Fruit fly (Drosophila melanogaster) whole organism, wandering third instar larva: Measurements from ENCODE around the gene peb.

Experiments used
- CG32264 ChIP-seq: fragments of 200-800 bp; sonication (Bioruptor generic); optimal IDR thresholded peaks from 2 replicates; lab custom pipeline; 2016; ENCODE audit warnings: missing biosample characterization, missing genetic modification characterization
- CG9705 ChIP-seq: fragments of 200-800 bp; sonication (Bioruptor generic); optimal IDR thresholded peaks from 2 replicates; lab custom pipeline; 2018; ENCODE audit warnings: missing biosample characterization, mild to moderate bottlenecking, missing genetic modification characterization
- CrebA ChIP-seq: fragments of 200-800 bp; sonication (Bioruptor generic); optimal IDR thresholded peaks from 2 replicates; lab custom pipeline; 2016; ENCODE audit warnings: missing biosample characterization, mild to moderate bottlenecking, missing genetic modification characterization, borderline replicate concordance
- Dif ChIP-seq: fragments of 200-275, 200-300 bp; sonication (Bioruptor generic); optimal IDR thresholded peaks from 2 replicates; lab custom pipeline; 2018; ENCODE audit warnings: missing biosample characterization, missing genetic modification characterization; ENCODE audit not compliant: partially characterized antibody
- GATAd ChIP-seq: sonication (Bioruptor generic); optimal IDR thresholded peaks from 2 replicates; lab custom pipeline; 2016; ENCODE audit warnings: missing biosample characterization, missing genetic modification characterization
- Hnf4 ChIP-seq: fragments of 200-800 bp; sonication (Bioruptor generic); optimal IDR thresholded peaks from 2 replicates; lab custom pipeline; 2016; ENCODE audit warnings: missing biosample characterization, mild to moderate bottlenecking, missing genetic modification characterization
- Hr78 ChIP-seq: fragments of >200 bp; optimal IDR thresholded peaks from 2 replicates; lab custom pipeline; 2017; ENCODE audit warnings: missing biosample characterization, missing genetic modification characterization
- Hr83 ChIP-seq: fragments of 200-300 bp; sonication (Bioruptor generic); optimal IDR thresholded peaks from 2 replicates; lab custom pipeline; 2016; ENCODE audit warnings: missing biosample characterization, mild to moderate bottlenecking, missing genetic modification characterization, moderate library complexity; ENCODE audit not compliant: poor library complexity, severe bottlenecking
- Mio ChIP-seq: sonication (Bioruptor generic); optimal IDR thresholded peaks from 2 replicates; lab custom pipeline; 2016; ENCODE audit warnings: missing biosample characterization, missing genetic modification characterization
- Myc ChIP-seq: fragments of >200 bp; optimal IDR thresholded peaks from 2 replicates; lab custom pipeline; 2017
- N ChIP-seq: fragments of >200 bp; optimal IDR thresholded peaks from 2 replicates; lab custom pipeline; 2018; ENCODE audit warnings: missing biosample characterization, missing external identifiers, missing genetic modification characterization
- OdsH ChIP-seq: fragments of 200-800 bp; sonication (Bioruptor generic); optimal IDR thresholded peaks from 2 replicates; lab custom pipeline; 2016; ENCODE audit warnings: missing biosample characterization, mild to moderate bottlenecking, missing genetic modification characterization
- Rel ChIP-seq, 2 experiments: fragments of 200-800 bp; sonication (Bioruptor generic) in 1 of 2; optimal IDR thresholded peaks; 2 replicates in 1 of 2; 3 replicates in 1 of 2; lab custom pipeline; 2016 to 2019; ENCODE audit warnings: mild to moderate bottlenecking in 2 of 2, missing biosample characterization in 2 of 2, missing genetic modification characterization in 2 of 2, moderate library complexity in 1 of 2
- Sp1 ChIP-seq: fragments of 200-800 bp; sonication (Bioruptor generic); optimal IDR thresholded peaks from 3 replicates; lab custom pipeline; 2019; ENCODE audit warnings: missing biosample characterization, mild to moderate bottlenecking, missing genetic modification characterization, moderate library complexity
- Vsx2 ChIP-seq: fragments of 200-300, 225-300 bp; sonication (Bioruptor generic); optimal IDR thresholded peaks from 2 replicates; lab custom pipeline; 2018; ENCODE audit warnings: missing biosample characterization, missing genetic modification characterization; ENCODE audit not compliant: partially characterized antibody
- brk ChIP-seq: fragments of 200-800 bp; sonication (Bioruptor generic); optimal IDR thresholded peaks from 2 replicates; lab custom pipeline; 2016; ENCODE audit warnings: missing biosample characterization, mild to moderate bottlenecking, missing genetic modification characterization
- dl ChIP-seq, 2 experiments: fragments of 175-275, 200-275 bp in 1 of 2; fragments of 200-275 bp in 1 of 2; sonication (Bioruptor generic); optimal IDR thresholded peaks; lab custom pipeline; 2018; ENCODE audit warnings: mild to moderate bottlenecking in 2 of 2, missing biosample characterization in 2 of 2, missing genetic modification characterization in 2 of 2, moderate library complexity in 2 of 2; ENCODE audit not compliant: partially characterized antibody in 2 of 2, insufficient read depth in 1 of 2
- dmrt93B ChIP-seq: fragments of 200-800 bp; sonication (Bioruptor generic); optimal IDR thresholded peaks from 2 replicates; lab custom pipeline; 2018; ENCODE audit warnings: missing biosample characterization, mild to moderate bottlenecking, missing genetic modification characterization
- dsf ChIP-seq: sonication (Bioruptor generic); optimal IDR thresholded peaks from 2 replicates; lab custom pipeline; 2016; ENCODE audit warnings: missing biosample characterization, missing genetic modification characterization, borderline replicate concordance
- ey ChIP-seq: fragments of 200-800 bp; sonication (Bioruptor generic); optimal IDR thresholded peaks from 2 replicates; lab custom pipeline; 2016; ENCODE audit warnings: missing biosample characterization, missing genetic modification characterization
- foxo ChIP-seq, 2 experiments: fragments of 200-800 bp; sonication (Bioruptor generic); optimal IDR thresholded peaks; 2 replicates in 1 of 2; 3 replicates in 1 of 2; lab custom pipeline; 2016 to 2017; ENCODE audit warnings: missing biosample characterization in 2 of 2, missing genetic modification characterization in 2 of 2
- fru ChIP-seq: fragments of 200-800 bp; sonication (Bioruptor generic); optimal IDR thresholded peaks from 3 replicates; lab custom pipeline; 2016; ENCODE audit warnings: missing biosample characterization, mild to moderate bottlenecking, missing genetic modification characterization
- h ChIP-seq: fragments of 200-800 bp; sonication (Bioruptor generic); optimal IDR thresholded peaks from 3 replicates; lab custom pipeline; 2016; ENCODE audit warnings: missing biosample characterization, mild to moderate bottlenecking, missing genetic modification characterization
- jim ChIP-seq: fragments of 175-275, 200-325 bp; sonication (Bioruptor generic); optimal IDR thresholded peaks from 2 replicates; lab custom pipeline; 2016; ENCODE audit warnings: missing biosample characterization, mild to moderate bottlenecking, missing genetic modification characterization
- lola ChIP-seq: fragments of >200 bp; optimal IDR thresholded peaks from 2 replicates; lab custom pipeline; 2017; ENCODE audit warnings: missing biosample characterization, missing genetic modification characterization
- pan ChIP-seq: fragments of >200 bp; optimal IDR thresholded peaks from 2 replicates; lab custom pipeline; 2017
- sage ChIP-seq: fragments of 200-800 bp; sonication (Bioruptor generic); optimal IDR thresholded peaks from 2 replicates; lab custom pipeline; 2016; ENCODE audit warnings: missing biosample characterization, mild to moderate bottlenecking, missing genetic modification characterization
- tai ChIP-seq: sonication (Bioruptor generic); optimal IDR thresholded peaks from 2 replicates; lab custom pipeline; 2016; ENCODE audit warnings: missing biosample characterization, missing genetic modification characterization
- usp ChIP-seq: fragments of >200 bp; optimal IDR thresholded peaks from 2 replicates; lab custom pipeline; 2017; ENCODE audit warnings: missing biosample characterization, missing genetic modification characterization

Gene peb

DNA sequence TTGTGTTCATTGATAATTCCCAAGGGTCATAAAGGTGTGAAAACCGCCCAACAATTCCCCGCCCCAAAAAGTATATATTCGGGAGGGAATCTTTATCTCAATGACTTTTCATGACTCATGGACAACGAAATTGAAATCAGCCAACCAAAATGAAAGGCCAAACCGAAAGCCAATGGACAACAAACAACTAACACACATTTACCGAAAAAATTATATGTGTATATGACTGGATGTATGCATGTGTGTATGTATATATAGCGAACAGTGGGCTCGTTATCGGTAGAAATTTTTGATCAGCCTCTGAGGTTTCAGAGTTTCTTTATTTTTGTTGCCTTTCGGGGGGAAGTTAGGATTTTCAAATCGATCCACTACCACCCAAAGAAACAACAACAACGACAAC lies 1.5 kb downstream of the peb start:
- no peak for TF ChIP-seq lola (GFP tag; lab: Kevin White, UChicago)
- TF ChIP-seq Rel (GFP tag; optimal IDR thresholded peaks at IDR 0.05; lab: Kevin White, UChicago): no peak
- TF ChIP-seq Rel (tag; optimal IDR thresholded peaks at IDR 0.05; lab: Kevin White, UChicago): peak; percentile 84

- TF ChIP-seq pan (lab: Kevin White, UChicago) (no peak), ey (no peak), dl (GFP tag; optimal IDR thresholded peaks at IDR 0.05; lab: Kevin White, UChicago; ENCODE audit: insufficient read depth in 1 of 2, partially characterized antibody in 2 of 2) (no peak), brk (GFP tag; lab: Kevin White, UChicago) (no peak), fru (no peak), Hnf4 (GFP tag; lab: Kevin White, UChicago) (no peak), Hr78 (GFP tag; lab: Kevin White, UChicago) (no peak), GATAd (GFP tag; lab: Kevin White, UChicago) (no peak), usp (GFP tag; lab: Kevin White, UChicago) (no peak), Myc (lab: Kevin White, UChicago) (no peak), Vsx2 (GFP tag; lab: Kevin White, UChicago) (no peak), Sp1 (GFP tag; lab: Kevin White, UChicago) (no peak)
- TF ChIP-seq, all 38 proteins: peak for 0
Observed at dm6 chrX:4627160-4627559, 9.8 kb downstream of the peb start.

dm6 chrX:4630836-4631235 lies 13.5 kb downstream of the peb start, which contains the start of gene Alms1b:
TSS of gene Alms1b (minus strand) at chrX:4630936.
- no peak for TF ChIP-seq Myc (lab: Kevin White, UChicago)
- TF ChIP-seq Dif (GFP tag; lab: Kevin White, UChicago): no peak
- TF ChIP-seq foxo (GFP tag; optimal IDR thresholded peaks at IDR 0.05; lab: Kevin White, UChicago): no peak
- no peak for TF ChIP-seq usp (GFP tag; lab: Kevin White, UChicago)
- TF ChIP-seq tai (GFP tag; lab: Kevin White, UChicago): no peak
- no peak for TF ChIP-seq Hr83 (GFP tag; lab: Kevin White, UChicago)
- no peak for TF ChIP-seq CG32264 (GFP tag; lab: Kevin White, UChicago)
- TF ChIP-seq dsf (GFP tag; lab: Kevin White, UChicago): no peak
- TF ChIP-seq h: no peak
- TF ChIP-seq fru: no peak
- TF ChIP-seq sage (GFP tag; lab: Kevin White, UChicago): no peak
- TF ChIP-seq dmrt93B (GFP tag; lab: Kevin White, UChicago): no peak
- TF ChIP-seq pan (lab: Kevin White, UChicago): no peak
- TF ChIP-seq OdsH (GFP tag; lab: Kevin White, UChicago): no peak
- no peak for TF ChIP-seq jim (GFP tag; lab: Kevin White, UChicago)

DNA sequence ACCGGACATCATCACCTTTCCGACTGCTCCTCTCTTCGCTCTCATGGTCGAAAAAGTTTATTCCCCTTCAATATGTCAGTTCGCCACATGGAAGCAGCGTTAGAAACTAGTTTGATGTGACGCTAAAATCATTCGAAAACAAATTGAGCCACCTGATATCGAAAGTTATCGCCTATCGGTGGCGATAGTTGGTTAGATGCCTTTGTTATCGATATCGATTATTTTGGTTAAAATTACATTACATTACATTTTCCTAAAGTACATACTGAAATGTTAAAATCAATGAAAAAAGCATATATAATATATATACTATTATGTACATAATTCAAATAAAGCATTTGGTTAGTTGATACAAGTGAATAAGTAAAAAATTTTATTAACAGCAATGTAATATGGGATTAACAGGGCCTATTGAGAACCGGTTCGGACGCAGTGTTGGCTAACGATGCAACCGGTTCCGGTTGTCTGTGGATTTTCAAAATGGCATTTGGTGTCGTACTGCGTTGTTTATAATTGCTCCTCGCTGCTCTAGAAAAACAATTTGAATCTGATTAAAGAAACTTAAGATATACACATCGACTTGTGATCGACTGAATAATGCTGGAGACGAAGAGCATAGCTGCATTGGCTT lies 18.6 kb downstream of the peb start, which contains the start of the genes Alms1a and pon:
Gene Alms1a (minus strand): TSS at position 149 of the 631 bp plus-strand sequence.
Gene pon (plus strand): TSS at position 463 of the 631 bp plus-strand sequence.
- TF ChIP-seq dmrt93B (GFP tag; lab: Kevin White, UChicago) (no peak), sage (GFP tag; lab: Kevin White, UChicago) (peak; percentile 1), fru (no peak)

- no peak for TF ChIP-seq N (GFP tag; lab: Kevin White, UChicago)
- no peak for TF ChIP-seq ey
- TF ChIP-seq Mio (GFP tag; lab: Kevin White, UChicago): no peak
- no peak for TF ChIP-seq Hr83 (GFP tag; lab: Kevin White, UChicago)
Observed at dm6 chrX:4643887-4644286, 26.5 kb downstream of the peb start, which contains the start of gene CG3081. TSS of gene CG3081 (minus strand) at chrX:4643987.

- TF ChIP-seq CG9705 (GFP tag; lab: Kevin White, UChicago) (no peak), CrebA (GFP tag; lab: Kevin White, UChicago) (no peak), lola (GFP tag; lab: Kevin White, UChicago) (no peak), Sp1 (GFP tag; lab: Kevin White, UChicago) (no peak), ey (no peak)
Observed at dm6 chrX:4644768-4645167, 27.4 kb downstream of the peb start, which contains the start of gene CG3062. TSS of gene CG3062 (minus strand) at chrX:4644868.
